Worm (Caenorhabditis elegans) whole organism, mixed stage, embryonic: ENCODE measurements around the gene bli-5.

ENCODE experiments used
- M03D4.4 ChIP-seq: sonication (generic microtip); optimal IDR thresholded peaks from 2 replicates; lab custom pipeline; 2017; ENCODE audit warnings: mild to moderate bottlenecking, missing genetic modification characterization, missing compliant biosample characterization
- bed-3 ChIP-seq: fragments of 200-800 bp; sonication (Bioruptor generic); optimal IDR thresholded peaks from 3 replicates; lab custom pipeline; 2018; ENCODE audit warnings: mild to moderate bottlenecking, missing genetic modification characterization, moderate library complexity, missing compliant biosample characterization
- ceh-39 ChIP-seq: fragments of 150-350 bp; optimal IDR thresholded peaks from 2 replicates; lab custom pipeline; 2014; ENCODE audit warnings: missing biosample characterization, missing genetic modification characterization
- flh-1 ChIP-seq: fragments of 200-800 bp; sonication (Bioruptor generic); optimal IDR thresholded peaks from 2 replicates; lab custom pipeline; 2018; ENCODE audit warnings: mild to moderate bottlenecking, missing genetic modification characterization, moderate library complexity, missing compliant biosample characterization
- ham-2 ChIP-seq: fragments of 200-800 bp; sonication (Bioruptor generic); optimal IDR thresholded peaks from 2 replicates; lab custom pipeline; 2018; ENCODE audit warnings: mild to moderate bottlenecking, missing genetic modification characterization, missing compliant biosample characterization
- lsy-2 ChIP-seq: fragments of 150-350 bp; optimal IDR thresholded peaks from 2 replicates; lab custom pipeline; 2014; ENCODE audit warnings: missing biosample characterization, missing genetic modification characterization
- nhr-12 ChIP-seq: fragments of 150-350 bp; optimal IDR thresholded peaks from 2 replicates; lab custom pipeline; 2014; ENCODE audit warnings: missing biosample characterization, missing genetic modification characterization
- nhr-2 ChIP-seq: fragments of 150-350 bp; optimal IDR thresholded peaks from 2 replicates; lab custom pipeline; 2014; ENCODE audit warnings: missing biosample characterization, missing genetic modification characterization
- nhr-76 ChIP-seq: sonication (generic microtip); optimal IDR thresholded peaks from 2 replicates; lab custom pipeline; 2017; ENCODE audit warnings: missing biosample characterization, missing genetic modification characterization
- pha-4 ChIP-seq: fragments of 150-350 bp; optimal IDR thresholded peaks from 2 replicates; lab custom pipeline; 2018; ENCODE audit warnings: missing biosample characterization, missing genetic modification reagents, missing genetic modification characterization
- unc-39 ChIP-seq: fragments of 150-350 bp; optimal IDR thresholded peaks from 2 replicates; lab custom pipeline; 2014; ENCODE audit warnings: missing biosample characterization, missing genetic modification characterization
- ztf-11 ChIP-seq: fragments of 150-350 bp; optimal IDR thresholded peaks from 2 replicates; lab custom pipeline; 2014; ENCODE audit warnings: missing biosample characterization, missing genetic modification characterization

bli-5 gene

ce11 chrIII:13378242-13378641 lies 51.3 kb downstream of the bli-5 start, which contains the start of gene T03F6.10:
Gene T03F6.10, minus strand, starts transcription at chrIII:13378342.
- TF ChIP-seq ztf-11 (tag; lab: Kevin White, UChicago) = no peak
- no peak for TF ChIP-seq nhr-2 (tag; lab: Kevin White, UChicago)
- no peak for TF ChIP-seq flh-1 (GFP tag; lab: Kevin White, UChicago)
- TF ChIP-seq ham-2 (GFP tag; lab: Kevin White, UChicago) = no peak
- no peak for TF ChIP-seq bed-3 (GFP tag; lab: Kevin White, UChicago)
- TF ChIP-seq ceh-39 (tag; lab: Kevin White, UChicago) = no peak
- TF ChIP-seq lsy-2 = no peak
- TF ChIP-seq pha-4 = no peak
- TF ChIP-seq nhr-12 (tag; lab: Kevin White, UChicago) = no peak
- TF ChIP-seq unc-39 = no peak
- no peak for TF ChIP-seq nhr-76 (tag; lab: Kevin White, UChicago)
- no peak for TF ChIP-seq M03D4.4 (tag; lab: Kevin White, UChicago)
- TF ChIP-seq, all 35 proteins: peak for 0
